Worm (Caenorhabditis elegans) whole organism, L1 larva: ENCODE results near the gene F44E2.10.
A peak's percentile ranks its signal among the peaks of the same experiment; 100 is the strongest.

Source experiments
- aha-1 ChIP-seq: fragments of 150-350 bp; optimal IDR thresholded peaks from 2 replicates; lab custom pipeline; 2014; ENCODE audit warnings: missing biosample characterization, missing genetic modification characterization
- alr-1 ChIP-seq: fragments of 200-800 bp; sonication (Bioruptor generic); optimal IDR thresholded peaks from 2 replicates; lab custom pipeline; 2018; ENCODE audit warnings: borderline replicate concordance, mild to moderate bottlenecking, missing genetic modification characterization, missing compliant biosample characterization
- aly-2 ChIP-seq: fragments of 150-350 bp; optimal IDR thresholded peaks from 2 replicates; lab custom pipeline; 2014; ENCODE audit warnings: missing biosample characterization, missing genetic modification characterization
- ama-1 ChIP-seq: fragments of 150-350 bp; optimal IDR thresholded peaks from 2 replicates; lab custom pipeline; 2014
- blmp-1 ChIP-seq: fragments of 150-350 bp; optimal IDR thresholded peaks from 2 replicates; lab custom pipeline; 2014; ENCODE audit warnings: missing biosample characterization, missing genetic modification characterization
- ceh-63 ChIP-seq: fragments of 200-800 bp; sonication (Bioruptor generic); optimal IDR thresholded peaks from 2 replicates; lab custom pipeline; 2018; ENCODE audit warnings: mild to moderate bottlenecking, missing genetic modification characterization, missing compliant biosample characterization
- ceh-8 ChIP-seq: fragments of 200-800 bp; sonication (Bioruptor generic); optimal IDR thresholded peaks from 2 replicates; lab custom pipeline; 2018; ENCODE audit warnings: mild to moderate bottlenecking, missing genetic modification characterization, moderate library complexity, missing compliant biosample characterization
- ceh-90 ChIP-seq: sonication (generic microtip); optimal IDR thresholded peaks from 2 replicates; lab custom pipeline; 2016; ENCODE audit warnings: missing genetic modification characterization, missing compliant biosample characterization
- dpl-1 ChIP-seq, 3 experiments: fragments of 150-350 bp in 2 of 3; sonication (generic microtip) in 1 of 3; optimal IDR thresholded peaks; 2 replicates each; lab custom pipeline; 2014 to 2017; ENCODE audit warnings: missing biosample characterization in 3 of 3, missing genetic modification characterization in 3 of 3, missing genetic modification reagents in 3 of 3
- dsc-1 ChIP-seq: sonication (generic microtip); optimal IDR thresholded peaks from 2 replicates; lab custom pipeline; 2016; ENCODE audit warnings: mild to moderate bottlenecking, missing genetic modification characterization, missing compliant biosample characterization
- efl-3 ChIP-seq: fragments of 200-800 bp; sonication (Bioruptor generic); optimal IDR thresholded peaks from 2 replicates; lab custom pipeline; 2018; ENCODE audit warnings: mild to moderate bottlenecking, missing genetic modification characterization, missing compliant biosample characterization
- egl-13 ChIP-seq: sonication (generic microtip); optimal IDR thresholded peaks from 2 replicates; lab custom pipeline; 2016; ENCODE audit warnings: missing genotype, missing genetic modification reagents, missing genetic modification characterization, missing compliant biosample characterization
- fkh-10 ChIP-seq: sonication (generic microtip); optimal IDR thresholded peaks from 2 replicates; lab custom pipeline; 2017; ENCODE audit warnings: missing biosample characterization, missing genetic modification reagents, missing genetic modification characterization
- fkh-4 ChIP-seq: sonication (generic microtip); optimal IDR thresholded peaks from 2 replicates; lab custom pipeline; 2016; ENCODE audit warnings: missing compliant biosample characterization, missing genetic modification characterization, borderline replicate concordance
- fos-1 ChIP-seq: fragments of 150-350 bp; optimal IDR thresholded peaks from 2 replicates; lab custom pipeline; 2014; ENCODE audit warnings: missing biosample characterization, missing genetic modification characterization
- grh-1 ChIP-seq: fragments of 200-800 bp; sonication (Bioruptor generic); IDR thresholded peaks from 2 replicates; pipeline ENCODE4 v1.3.6; 2022; ENCODE audit warnings: missing genetic modification reagents, missing genetic modification characterization, missing compliant biosample characterization
- hlh-17 ChIP-seq: fragments of 200-800 bp; sonication (Bioruptor generic); optimal IDR thresholded peaks from 2 replicates; lab custom pipeline; 2018; ENCODE audit warnings: missing genetic modification characterization, mild to moderate bottlenecking, missing compliant biosample characterization, moderate library complexity, borderline replicate concordance
- hlh-4 ChIP-seq: sonication (generic microtip); optimal IDR thresholded peaks from 2 replicates; lab custom pipeline; 2016; ENCODE audit warnings: mild to moderate bottlenecking, missing genetic modification characterization, missing compliant biosample characterization
- hpl-2 ChIP-seq: fragments of 150-350 bp; optimal IDR thresholded peaks from 2 replicates; lab custom pipeline; 2014; ENCODE audit warnings: missing biosample characterization, missing genetic modification reagents, missing genetic modification characterization
- irx-1 ChIP-seq: sonication (generic microtip); optimal IDR thresholded peaks from 2 replicates; lab custom pipeline; 2016; ENCODE audit warnings: missing genetic modification characterization, missing compliant biosample characterization
- isw-1 ChIP-seq: fragments of 200-800 bp; sonication (Bioruptor generic); IDR thresholded peaks from 2 replicates; pipeline ENCODE4 v1.3.6; 2022; ENCODE audit warnings: missing genetic modification characterization, missing compliant biosample characterization
- lin-13 ChIP-seq: fragments of 150-350 bp; optimal IDR thresholded peaks from 2 replicates; lab custom pipeline; 2014; ENCODE audit warnings: missing biosample characterization, missing genetic modification reagents, missing genetic modification characterization
- lin-14 ChIP-seq: fragments of 200-800 bp; sonication (Bioruptor generic); optimal IDR thresholded peaks from 2 replicates; lab custom pipeline; 2018; ENCODE audit warnings: mild to moderate bottlenecking, missing genetic modification characterization, moderate library complexity, missing compliant biosample characterization
- lin-35 ChIP-seq, 2 experiments: fragments of 150-350 bp; optimal IDR thresholded peaks; 2 replicates each; lab custom pipeline; 2014; ENCODE audit warnings: missing biosample characterization in 2 of 2, missing genetic modification characterization in 2 of 2, missing genetic modification reagents in 2 of 2
- lin-39 ChIP-seq: fragments of 150-350 bp; optimal IDR thresholded peaks from 2 replicates; lab custom pipeline; 2014; ENCODE audit warnings: missing biosample characterization, missing genetic modification reagents, missing genetic modification characterization
- lir-3 ChIP-seq: sonication (generic microtip); optimal IDR thresholded peaks from 2 replicates; lab custom pipeline; 2016; ENCODE audit warnings: mild to moderate bottlenecking, missing genetic modification characterization, moderate library complexity, missing compliant biosample characterization; ENCODE audit not compliant: poor library complexity
- mab-9 ChIP-seq: fragments of 200-800 bp; sonication (Bioruptor generic); IDR thresholded peaks from 2 replicates; pipeline ENCODE4 v1.3.6; 2022; ENCODE audit warnings: missing genetic modification reagents, missing genetic modification characterization, missing compliant biosample characterization
- mep-1 ChIP-seq: fragments of 150-350 bp; optimal IDR thresholded peaks from 2 replicates; lab custom pipeline; 2014; ENCODE audit warnings: missing biosample characterization, missing genetic modification characterization
- nhr-11 ChIP-seq: fragments of 150-350 bp; optimal IDR thresholded peaks from 2 replicates; lab custom pipeline; 2014; ENCODE audit warnings: missing biosample characterization, missing genetic modification characterization
- nhr-12 ChIP-seq: sonication (generic microtip); optimal IDR thresholded peaks from 2 replicates; lab custom pipeline; 2017; ENCODE audit warnings: missing biosample characterization, missing genetic modification characterization
- nhr-19 ChIP-seq: fragments of 200-800 bp; sonication (Bioruptor generic); conservative IDR thresholded peaks from 2 replicates; pipeline ENCODE4 v1.3.6; 2022; ENCODE audit warnings: missing genetic modification characterization, missing compliant biosample characterization
- nhr-20 ChIP-seq: sonication (generic microtip); optimal IDR thresholded peaks from 2 replicates; lab custom pipeline; 2016; ENCODE audit warnings: mild to moderate bottlenecking, missing genetic modification characterization, missing compliant biosample characterization
- nhr-47 ChIP-seq: sonication (generic microtip); optimal IDR thresholded peaks from 2 replicates; lab custom pipeline; 2016; ENCODE audit warnings: mild to moderate bottlenecking, missing genetic modification characterization, moderate library complexity, missing compliant biosample characterization
- nhr-71 ChIP-seq: sonication (generic microtip); optimal IDR thresholded peaks from 2 replicates; lab custom pipeline; 2016; ENCODE audit warnings: mild to moderate bottlenecking, missing genetic modification characterization, moderate library complexity, missing compliant biosample characterization
- nhr-76 ChIP-seq: sonication (generic microtip); optimal IDR thresholded peaks from 2 replicates; lab custom pipeline; 2017; ENCODE audit warnings: missing biosample characterization, missing genetic modification characterization
- nhr-77 ChIP-seq: fragments of 150-350 bp; optimal IDR thresholded peaks from 2 replicates; lab custom pipeline; 2014; ENCODE audit warnings: missing biosample characterization, missing genetic modification characterization
- nhr-85 ChIP-seq: sonication (generic microtip); peaks from one replicate; lab custom pipeline; 2016; ENCODE audit warnings: missing genetic modification characterization, inconsistent platforms, missing compliant biosample characterization
- nhr-90 ChIP-seq: sonication (generic microtip); optimal IDR thresholded peaks from 2 replicates; lab custom pipeline; 2016; ENCODE audit warnings: mild to moderate bottlenecking, missing genetic modification characterization, missing compliant biosample characterization; ENCODE audit not compliant: poor library complexity
- pag-3 ChIP-seq: sonication (generic microtip); optimal IDR thresholded peaks from 2 replicates; lab custom pipeline; 2017; ENCODE audit warnings: missing genetic modification characterization, mild to moderate bottlenecking, missing compliant biosample characterization, antibody characterized with exemption, borderline replicate concordance; ENCODE audit not compliant: insufficient read depth
- pax-3 ChIP-seq: fragments of 200-800 bp; sonication (Bioruptor generic); optimal IDR thresholded peaks from 2 replicates; lab custom pipeline; 2018; ENCODE audit warnings: mild to moderate bottlenecking, missing genetic modification characterization, moderate library complexity, missing compliant biosample characterization
- pqm-1 ChIP-seq: sonication (generic microtip); optimal IDR thresholded peaks from 3 replicates; lab custom pipeline; 2017; ENCODE audit warnings: missing biosample characterization, missing genetic modification characterization
- skn-1 ChIP-seq: fragments of 150-350 bp; optimal IDR thresholded peaks from 2 replicates; lab custom pipeline; 2014; ENCODE audit warnings: missing biosample characterization, missing genetic modification characterization
- sox-4 ChIP-seq: sonication (generic microtip); optimal IDR thresholded peaks from 2 replicates; lab custom pipeline; 2016; ENCODE audit warnings: missing genetic modification characterization, missing compliant biosample characterization
- tbx-2 ChIP-seq: sonication (generic microtip); optimal IDR thresholded peaks from 2 replicates; lab custom pipeline; 2016; ENCODE audit warnings: missing genetic modification characterization, missing compliant biosample characterization
- tlp-1 ChIP-seq: fragments of 150-350 bp; optimal IDR thresholded peaks from 2 replicates; lab custom pipeline; 2014; ENCODE audit warnings: missing biosample characterization, missing genetic modification characterization
- unc-130 ChIP-seq: fragments of 150-350 bp; optimal IDR thresholded peaks from 2 replicates; lab custom pipeline; 2017; ENCODE audit warnings: missing biosample characterization, missing genetic modification characterization, inconsistent platforms
- unc-30 ChIP-seq: sonication (generic microtip); optimal IDR thresholded peaks from 2 replicates; lab custom pipeline; 2017; ENCODE audit warnings: missing biosample characterization, missing genetic modification characterization
- unc-62 ChIP-seq: fragments of 150-350 bp; optimal IDR thresholded peaks from 2 replicates; lab custom pipeline; 2014; ENCODE audit warnings: missing biosample characterization, missing genetic modification reagents, missing genetic modification characterization
- unc-98 ChIP-seq: fragments of 200-800 bp; sonication (Bioruptor generic); IDR thresholded peaks from 2 replicates; pipeline ENCODE4 v1.3.6; 2022; ENCODE audit warnings: missing genetic modification characterization, missing compliant biosample characterization
- vab-15 ChIP-seq: sonication (generic microtip); optimal IDR thresholded peaks from 2 replicates; lab custom pipeline; 2017; ENCODE audit warnings: missing genotype, mild to moderate bottlenecking, missing genetic modification characterization, missing compliant biosample characterization
- ztf-11 ChIP-seq, 2 experiments: sonication (generic microtip); optimal IDR thresholded peaks; 2 replicates each; lab custom pipeline; 2016 to 2017; ENCODE audit warnings: missing genetic modification characterization in 2 of 2, missing biosample characterization in 1 of 2, missing compliant biosample characterization in 1 of 2
- ztf-4 ChIP-seq: fragments of 150-350 bp; optimal IDR thresholded peaks from 2 replicates; lab custom pipeline; 2014; ENCODE audit warnings: missing biosample characterization, missing genetic modification characterization

The F44E2.10 gene

ce11 chrIII:8867922-8868655, 37.2 kb upstream of the F44E2.10 start (continued):
- TF ChIP-seq unc-30 (tag; lab: Kevin White, UChicago) (no peak), nhr-11 (tag; lab: Kevin White, UChicago) (no peak), fos-1 (tag; lab: Kevin White, UChicago) (no peak), grh-1 (no peak), tlp-1 (tag; lab: Kevin White, UChicago) (no peak), nhr-77 (tag; lab: Kevin White, UChicago) (no peak), hlh-17 (GFP tag; lab: Kevin White, UChicago) (no peak), unc-62 (GFP tag; lab: Kevin White, UChicago) (no peak), mep-1 (tag; lab: Kevin White, UChicago) (peak; percentile 6), ceh-63 (GFP tag; lab: Kevin White, UChicago) (no peak), fkh-4 (tag; lab: Kevin White, UChicago) (no peak), ama-1 (lab: Kevin White, UChicago) (no peak), nhr-12 (tag; lab: Kevin White, UChicago) (no peak), lir-3 (tag; lab: Kevin White, UChicago) (peak; percentile 7), ztf-11 (tag; optimal IDR thresholded peaks at IDR 0.05; lab: Kevin White, UChicago) (no peak), pqm-1 (tag; lab: Kevin White, UChicago) (peak; percentile 77), lin-13 (GFP tag; lab: Kevin White, UChicago) (no peak), hpl-2 (GFP tag; lab: Kevin White, UChicago) (peak; percentile 39), ceh-8 (GFP tag; lab: Kevin White, UChicago) (no peak), isw-1 (GFP tag; lab: Robert Waterston, UW) (no peak), dsc-1 (no peak), unc-98 (GFP tag; lab: Robert Waterston, UW) (no peak), fkh-10 (GFP tag; lab: Kevin White, UChicago) (no peak), vab-15 (tag; lab: Kevin White, UChicago) (no peak), unc-130 (tag; lab: Kevin White, UChicago) (no peak), tbx-2 (tag; lab: Kevin White, UChicago) (no peak), nhr-71 (tag; lab: Kevin White, UChicago) (peak; percentile 69), lin-14 (peak; percentile 74), nhr-85 (tag; lab: Kevin White, UChicago) (peak; percentile 82), lin-39 (tag; lab: Kevin White, UChicago) (no peak), alr-1 (tag; lab: Kevin White, UChicago) (no peak), pag-3 (tag; lab: Kevin White, UChicago) (no peak), aly-2 (no peak), sox-4 (tag; lab: Kevin White, UChicago) (no peak), ztf-4 (tag; lab: Kevin White, UChicago) (no peak), irx-1 (tag; lab: Kevin White, UChicago) (no peak), skn-1 (tag; lab: Kevin White, UChicago) (peak; percentile 46), nhr-20 (peak; percentile 74), mab-9 (GFP tag; lab: Robert Waterston, UW) (no peak), blmp-1 (peak; percentile 87), aha-1 (no peak), nhr-90 (peak; percentile 40), hlh-4 (tag; lab: Kevin White, UChicago) (no peak), ceh-90 (tag; lab: Kevin White, UChicago) (no peak), nhr-19 (GFP tag; lab: Robert Waterston, UW) (peak; percentile 24; the same call in 1 of the 2 replicates), egl-13 (tag; lab: Kevin White, UChicago) (no peak), nhr-47 (tag; lab: Kevin White, UChicago) (no peak), dpl-1 (GFP tag; optimal IDR thresholded peaks at IDR 0.05; lab: Kevin White, UChicago) (peak in 2 of 3 experiments; percentile 2 to 18), lin-35 (GFP tag; optimal IDR thresholded peaks at IDR 0.05; lab: Kevin White, UChicago) (peak in 1 of 2 experiments; percentile 70), efl-3 (GFP tag; lab: Kevin White, UChicago) (no peak), nhr-76 (no peak), pax-3 (tag; lab: Kevin White, UChicago) (no peak)
